ENCODE assay signal across 3 fruit fly cellular contexts in genomic region chr3R:9857785-9858184, dm6.
TF ChIP-seq lines count a peak whose summit lies in the region.

No protein-coding gene starts in this region.

- TF ChIP-seq CTCF in whole organism, embryonic (GFP tag; optimal IDR thresholded peaks at IDR 0.05; lab: Kevin White, UChicago), result no peak

TF ChIP-seq in whole organism, adult, 20 proteins besides CTCF, POLR2A, EP300 and RAD21:
- TF ChIP-seq Hr96 (GFP tag; optimal IDR thresholded peaks at IDR 0.05; lab: Kevin White, UChicago), result no peak
- TF ChIP-seq CG1620 (GFP tag; optimal IDR thresholded peaks at IDR 0.05; lab: Kevin White, UChicago), result no peak
- no peak for TF ChIP-seq CG7101 (tag; optimal IDR thresholded peaks at IDR 0.05; lab: Kevin White, UChicago)
- TF ChIP-seq CG7045 (GFP tag; optimal IDR thresholded peaks at IDR 0.05; lab: Kevin White, UChicago), result peak; percentile 16

TF ChIP-seq in whole organism, embryonic, 481 proteins besides CTCF, POLR2A, EP300 and RAD21 (continues in another document):
- TF ChIP-seq caup (GFP tag; optimal IDR thresholded peaks at IDR 0.05; lab: Kevin White, UChicago; ENCODE audit: severe bottlenecking) (peak; percentile 9), CG12391 (tag; optimal IDR thresholded peaks at IDR 0.05; lab: Kevin White, UChicago) (peak; percentile 31), Hmr (GFP tag; optimal IDR thresholded peaks at IDR 0.05; lab: Kevin White, UChicago) (peak; percentile 36), CG13296 (GFP tag; optimal IDR thresholded peaks at IDR 0.05; lab: Kevin White, UChicago) (peak; percentile 44), CG18476 (GFP tag; optimal IDR thresholded peaks at IDR 0.05; lab: Kevin White, UChicago) (no peak), CG15514 (GFP tag; optimal IDR thresholded peaks at IDR 0.05; lab: Kevin White, UChicago) (peak; percentile 6), CG9817 (tag; optimal IDR thresholded peaks at IDR 0.05; lab: Kevin White, UChicago) (peak; percentile 0), zf30C (GFP tag; optimal IDR thresholded peaks at IDR 0.05; lab: Kevin White, UChicago) (no peak), CG18262 (tag; optimal IDR thresholded peaks at IDR 0.05; lab: Kevin White, UChicago) (peak; percentile 31), Fer1 (GFP tag; optimal IDR thresholded peaks at IDR 0.05; lab: Kevin White, UChicago) (peak; percentile 61), CG7839 (tag; optimal IDR thresholded peaks at IDR 0.05; lab: Kevin White, UChicago) (peak; percentile 51), Elba2 (GFP tag; optimal IDR thresholded peaks at IDR 0.05; lab: Kevin White, UChicago) (no peak), Side (GFP tag; optimal IDR thresholded peaks at IDR 0.05; lab: Kevin White, UChicago) (no peak), Oli (tag; optimal IDR thresholded peaks at IDR 0.05; lab: Kevin White, UChicago) (peak; percentile 17), CG6689 (GFP tag; IDR thresholded peaks at IDR 0.05; lab: Robert Waterston, UW) (peak; percentile 35; the same call in 1 of the 2 replicates), HHEX (GFP tag; optimal IDR thresholded peaks at IDR 0.05; lab: Kevin White, UChicago) (peak; percentile 27), eve (GFP tag; optimal IDR thresholded peaks at IDR 0.05; lab: Kevin White, UChicago) (no peak), CG18619 (GFP tag; optimal IDR thresholded peaks at IDR 0.05; lab: Kevin White, UChicago) (peak; percentile 4), Sox102F (GFP tag; optimal IDR thresholded peaks at IDR 0.05; lab: Kevin White, UChicago) (peak; percentile 43), gem (tag; optimal IDR thresholded peaks at IDR 0.05; lab: Kevin White, UChicago) (peak; percentile 64), CG16815 (GFP tag; optimal IDR thresholded peaks at IDR 0.05; lab: Kevin White, UChicago) (no peak), CG9797 (GFP tag; optimal IDR thresholded peaks at IDR 0.05; lab: Kevin White, UChicago) (no peak), dysf (GFP tag; IDR thresholded peaks at IDR 0.05; lab: Robert Waterston, UW) (peak; percentile 49; the same call in 2 of the 3 replicates), B-H1 (GFP tag; IDR thresholded peaks at IDR 0.05; lab: Robert Waterston, UW) (0 out of 3 replicates have a peak, but pooled peaks have one; percentile 13), Ada2b (GFP tag; IDR thresholded peaks at IDR 0.05; lab: Robert Waterston, UW) (0 out of 2 replicates have a peak, but pooled peaks have one; percentile 9), row (GFP tag; IDR thresholded peaks at IDR 0.05; lab: Robert Waterston, UW) (peak; percentile 26; the same call in 1 of the 3 replicates), z (GFP tag; IDR thresholded peaks at IDR 0.05; lab: Robert Waterston, UW) (no peak), CG30403 (GFP tag; optimal IDR thresholded peaks at IDR 0.05; lab: Kevin White, UChicago) (peak; percentile 22), cwo (GFP tag; optimal IDR thresholded peaks at IDR 0.05; lab: Kevin White, UChicago) (peak; percentile 12), Fer3 (tag; optimal IDR thresholded peaks at IDR 0.05; lab: Kevin White, UChicago) (peak; percentile 20), lmd (GFP tag; IDR thresholded peaks at IDR 0.05; lab: Robert Waterston, UW) (peak; percentile 39), fd64A (GFP tag; optimal IDR thresholded peaks at IDR 0.05; lab: Kevin White, UChicago) (no peak), CG12219 (GFP tag; optimal IDR thresholded peaks at IDR 0.05; lab: Kevin White, UChicago) (no peak), CG9727 (GFP tag; optimal IDR thresholded peaks at IDR 0.05; lab: Kevin White, UChicago) (peak; percentile 21), en (GFP tag; optimal IDR thresholded peaks at IDR 0.05; lab: Kevin White, UChicago) (no peak), Nf-YC (tag; optimal IDR thresholded peaks at IDR 0.05; lab: Kevin White, UChicago) (peak; percentile 7), CG11504 (tag; optimal IDR thresholded peaks at IDR 0.05; lab: Kevin White, UChicago) (peak; percentile 69), CoRest (tag; optimal IDR thresholded peaks at IDR 0.05; lab: Kevin White, UChicago) (peak; percentile 25), nmo (GFP tag; optimal IDR thresholded peaks at IDR 0.05; lab: Kevin White, UChicago) (peak; percentile 25), CG3281 (GFP tag; optimal IDR thresholded peaks at IDR 0.05; lab: Kevin White, UChicago) (peak; percentile 27), CG14441 (GFP tag; IDR thresholded peaks at IDR 0.05; lab: Robert Waterston, UW) (peak; percentile 41; the same call in 1 of the 2 replicates), CG10147 (GFP tag; optimal IDR thresholded peaks at IDR 0.05; lab: Kevin White, UChicago) (peak; percentile 17), bowl (GFP tag; IDR thresholded peaks at IDR 0.05; lab: Robert Waterston, UW) (no peak)

TF ChIP-seq in whole organism, prepupa, 60 proteins besides CTCF, POLR2A, EP300 and RAD21:
- TF ChIP-seq Gug (GFP tag; IDR thresholded peaks at IDR 0.05; lab: Robert Waterston, UW) (no peak), Smox (GFP tag; optimal IDR thresholded peaks at IDR 0.05; lab: Kevin White, UChicago) (no peak), achi (GFP tag; optimal IDR thresholded peaks at IDR 0.05; lab: Kevin White, UChicago) (no peak), CG8119 (GFP tag; IDR thresholded peaks at IDR 0.05; lab: Robert Waterston, UW) (0 out of 3 replicates have a peak, but pooled peaks have one; percentile 33), CG31627 (GFP tag; optimal IDR thresholded peaks at IDR 0.05; lab: Kevin White, UChicago) (no peak), CG11762 (GFP tag; optimal IDR thresholded peaks at IDR 0.05; lab: Kevin White, UChicago; ENCODE audit: insufficient read depth) (no peak), CG10631 (GFP tag; optimal IDR thresholded peaks at IDR 0.05; lab: Kevin White, UChicago) (peak; percentile 5), dsx (GFP tag; optimal IDR thresholded peaks at IDR 0.05; lab: Kevin White, UChicago; ENCODE audit: poor library complexity, severe bottlenecking) (peak; percentile 8), Blimp-1 (GFP tag; optimal IDR thresholded peaks at IDR 0.05; lab: Kevin White, UChicago) (no peak), Eip78C (GFP tag; lab: Kevin White, UChicago) (peak; percentile 38), CG32006 (GFP tag; optimal IDR thresholded peaks at IDR 0.05; lab: Kevin White, UChicago) (peak; percentile 25), vri (GFP tag; optimal IDR thresholded peaks at IDR 0.05; lab: Kevin White, UChicago) (no peak), salr (GFP tag; optimal IDR thresholded peaks at IDR 0.05; lab: Kevin White, UChicago) (no peak)
TF ChIP-seq in whole organism, prepupa: peak in this region for 5.
